Worm (Caenorhabditis elegans) whole organism, L1 larva: ENCODE measurements around the gene F19B10.1.

Source experiments
- C16A3.4 ChIP-seq: fragments of 150-350 bp; optimal IDR thresholded peaks from 2 replicates; lab custom pipeline; 2014; ENCODE audit warnings: missing biosample characterization, missing genetic modification characterization
- F16B12.6 ChIP-seq: fragments of 150-350 bp; optimal IDR thresholded peaks from 2 replicates; lab custom pipeline; 2014; ENCODE audit warnings: missing biosample characterization, missing genetic modification characterization
- aha-1 ChIP-seq: fragments of 150-350 bp; optimal IDR thresholded peaks from 2 replicates; lab custom pipeline; 2014; ENCODE audit warnings: missing biosample characterization, missing genetic modification characterization
- ama-1 ChIP-seq: fragments of 150-350 bp; optimal IDR thresholded peaks from 2 replicates; lab custom pipeline; 2014
- ceh-63 ChIP-seq: fragments of 200-800 bp; sonication (Bioruptor generic); optimal IDR thresholded peaks from 2 replicates; lab custom pipeline; 2018; ENCODE audit warnings: mild to moderate bottlenecking, missing genetic modification characterization, missing compliant biosample characterization
- ceh-82 ChIP-seq, 3 experiments: fragments of 150-350 bp in 1 of 3; sonication (generic microtip) in 2 of 3; optimal IDR thresholded peaks; 2 replicates each; lab custom pipeline; 2014 to 2017; ENCODE audit warnings: missing biosample characterization in 3 of 3, missing genetic modification characterization in 3 of 3
- dpl-1 ChIP-seq, 3 experiments: fragments of 150-350 bp in 2 of 3; sonication (generic microtip) in 1 of 3; optimal IDR thresholded peaks; 2 replicates each; lab custom pipeline; 2014 to 2017; ENCODE audit warnings: missing biosample characterization in 3 of 3, missing genetic modification characterization in 3 of 3, missing genetic modification reagents in 3 of 3
- efl-1 ChIP-seq, 4 experiments: fragments of 150-350 bp; optimal IDR thresholded peaks in 3 of 4; peaks in 1 of 4; 1 replicate in 1 of 4; 2 replicates in 3 of 4; lab custom pipeline; 2014; ENCODE audit warnings: missing biosample characterization in 2 of 4, missing genetic modification characterization in 2 of 4, missing genetic modification reagents in 2 of 4
- efl-3 ChIP-seq: fragments of 200-800 bp; sonication (Bioruptor generic); optimal IDR thresholded peaks from 2 replicates; lab custom pipeline; 2018; ENCODE audit warnings: mild to moderate bottlenecking, missing genetic modification characterization, missing compliant biosample characterization
- egl-27 ChIP-seq, 2 experiments: fragments of 150-350 bp in 1 of 2; sonication (generic microtip); optimal IDR thresholded peaks; 3 replicates each; lab custom pipeline; 2017 to 2018; ENCODE audit warnings: missing biosample characterization in 2 of 2, missing genetic modification characterization in 2 of 2, missing genetic modification reagents in 2 of 2
- ets-5 ChIP-seq: fragments of 200-800 bp; sonication (Bioruptor generic); IDR thresholded peaks from 2 replicates; pipeline ENCODE4 v1.3.6; 2022; ENCODE audit warnings: missing genetic modification characterization, missing compliant biosample characterization
- fkh-10 ChIP-seq: sonication (generic microtip); optimal IDR thresholded peaks from 2 replicates; lab custom pipeline; 2017; ENCODE audit warnings: missing biosample characterization, missing genetic modification reagents, missing genetic modification characterization
- fkh-4 ChIP-seq: sonication (generic microtip); optimal IDR thresholded peaks from 2 replicates; lab custom pipeline; 2016; ENCODE audit warnings: missing compliant biosample characterization, missing genetic modification characterization, borderline replicate concordance
- irx-1 ChIP-seq: sonication (generic microtip); optimal IDR thresholded peaks from 2 replicates; lab custom pipeline; 2016; ENCODE audit warnings: missing genetic modification characterization, missing compliant biosample characterization
- isw-1 ChIP-seq: fragments of 200-800 bp; sonication (Bioruptor generic); IDR thresholded peaks from 2 replicates; pipeline ENCODE4 v1.3.6; 2022; ENCODE audit warnings: missing genetic modification characterization, missing compliant biosample characterization
- lin-14 ChIP-seq: fragments of 200-800 bp; sonication (Bioruptor generic); optimal IDR thresholded peaks from 2 replicates; lab custom pipeline; 2018; ENCODE audit warnings: mild to moderate bottlenecking, missing genetic modification characterization, moderate library complexity, missing compliant biosample characterization
- mdl-1 ChIP-seq, 2 experiments: fragments of 150-350 bp; optimal IDR thresholded peaks; 2 replicates each; lab custom pipeline; 2014 to 2017; ENCODE audit warnings: missing biosample characterization in 2 of 2, missing genetic modification characterization in 2 of 2, inconsistent platforms in 1 of 2
- mef-2 ChIP-seq: fragments of 150-350 bp; optimal IDR thresholded peaks from 2 replicates; lab custom pipeline; 2014; ENCODE audit warnings: missing biosample characterization, missing genetic modification characterization
- mep-1 ChIP-seq: fragments of 150-350 bp; optimal IDR thresholded peaks from 2 replicates; lab custom pipeline; 2014; ENCODE audit warnings: missing biosample characterization, missing genetic modification characterization
- nhr-11 ChIP-seq: fragments of 150-350 bp; optimal IDR thresholded peaks from 2 replicates; lab custom pipeline; 2014; ENCODE audit warnings: missing biosample characterization, missing genetic modification characterization
- nhr-12 ChIP-seq: sonication (generic microtip); optimal IDR thresholded peaks from 2 replicates; lab custom pipeline; 2017; ENCODE audit warnings: missing biosample characterization, missing genetic modification characterization
- nhr-237 ChIP-seq: fragments of 150-350 bp; optimal IDR thresholded peaks from 2 replicates; lab custom pipeline; 2014; ENCODE audit warnings: missing biosample characterization, missing genetic modification characterization
- nhr-71 ChIP-seq: sonication (generic microtip); optimal IDR thresholded peaks from 2 replicates; lab custom pipeline; 2016; ENCODE audit warnings: mild to moderate bottlenecking, missing genetic modification characterization, moderate library complexity, missing compliant biosample characterization
- nhr-76 ChIP-seq: sonication (generic microtip); optimal IDR thresholded peaks from 2 replicates; lab custom pipeline; 2017; ENCODE audit warnings: missing biosample characterization, missing genetic modification characterization
- nhr-90 ChIP-seq: sonication (generic microtip); optimal IDR thresholded peaks from 2 replicates; lab custom pipeline; 2016; ENCODE audit warnings: mild to moderate bottlenecking, missing genetic modification characterization, missing compliant biosample characterization; ENCODE audit not compliant: poor library complexity
- pax-3 ChIP-seq: fragments of 200-800 bp; sonication (Bioruptor generic); optimal IDR thresholded peaks from 2 replicates; lab custom pipeline; 2018; ENCODE audit warnings: mild to moderate bottlenecking, missing genetic modification characterization, moderate library complexity, missing compliant biosample characterization
- skn-1 ChIP-seq: fragments of 150-350 bp; optimal IDR thresholded peaks from 2 replicates; lab custom pipeline; 2014; ENCODE audit warnings: missing biosample characterization, missing genetic modification characterization
- snpc-4 ChIP-seq: fragments of 150-350 bp; optimal IDR thresholded peaks from 2 replicates; lab custom pipeline; 2014; ENCODE audit warnings: missing biosample characterization, missing genetic modification characterization
- snu-23 ChIP-seq: sonication (generic microtip); optimal IDR thresholded peaks from 2 replicates; lab custom pipeline; 2016; ENCODE audit warnings: missing genetic modification characterization, missing compliant biosample characterization
- sptf-1 ChIP-seq: fragments of 150-350 bp; optimal IDR thresholded peaks from 2 replicates; lab custom pipeline; 2014; ENCODE audit warnings: missing biosample characterization, missing genetic modification characterization
- unc-30 ChIP-seq: sonication (generic microtip); optimal IDR thresholded peaks from 2 replicates; lab custom pipeline; 2017; ENCODE audit warnings: missing biosample characterization, missing genetic modification characterization
- unc-98 ChIP-seq: fragments of 200-800 bp; sonication (Bioruptor generic); IDR thresholded peaks from 2 replicates; pipeline ENCODE4 v1.3.6; 2022; ENCODE audit warnings: missing genetic modification characterization, missing compliant biosample characterization
- zag-1 ChIP-seq: fragments of 150-350 bp; optimal IDR thresholded peaks from 2 replicates; lab custom pipeline; 2014; ENCODE audit warnings: missing biosample characterization, missing genetic modification characterization
- zip-4 ChIP-seq: fragments of 200-800 bp; sonication (Bioruptor generic); optimal IDR thresholded peaks from 2 replicates; lab custom pipeline; 2018; ENCODE audit warnings: mild to moderate bottlenecking, missing genetic modification characterization, moderate library complexity, missing compliant biosample characterization
- ztf-4 ChIP-seq: fragments of 150-350 bp; optimal IDR thresholded peaks from 2 replicates; lab custom pipeline; 2014; ENCODE audit warnings: missing biosample characterization, missing genetic modification characterization

Gene F19B10.1

DNA sequence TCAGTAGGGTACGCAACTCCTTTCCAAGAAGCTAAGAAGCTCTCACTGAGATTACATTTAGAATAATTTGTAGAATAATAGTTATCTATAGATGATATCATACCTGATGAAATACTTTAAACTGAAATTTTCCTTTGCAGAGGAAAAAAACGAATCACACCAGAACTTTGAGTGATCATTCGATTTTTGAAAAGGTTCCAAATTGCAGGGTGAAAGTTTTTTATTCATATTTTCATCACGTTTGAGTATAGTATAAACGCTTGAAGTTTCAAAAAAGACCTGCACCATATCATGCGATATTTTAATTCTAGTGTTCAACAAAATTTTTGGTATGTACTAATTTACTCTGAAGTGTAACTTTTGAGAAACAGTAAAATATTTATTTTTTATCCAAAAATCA lies 31.6 kb downstream of the F19B10.1 start, which contains the start of gene srh-100:
TSS of gene srh-100 (minus strand) at position 101 of the 400 bp plus-strand sequence.
- TF ChIP-seq nhr-11 (no peak), nhr-76 (tag; lab: Kevin White, UChicago) (no peak), nhr-237 (no peak), fkh-10 (GFP tag; lab: Kevin White, UChicago) (no peak), nhr-12 (tag; lab: Kevin White, UChicago) (no peak), nhr-71 (tag; lab: Kevin White, UChicago) (no peak), sptf-1 (tag; lab: Kevin White, UChicago) (no peak), ceh-82 (tag; optimal IDR thresholded peaks at IDR 0.05; lab: Kevin White, UChicago) (no peak), dpl-1 (GFP tag; optimal IDR thresholded peaks at IDR 0.05; lab: Kevin White, UChicago) (no peak), unc-30 (tag; lab: Kevin White, UChicago) (no peak), ceh-63 (no peak), efl-3 (GFP tag; lab: Kevin White, UChicago) (no peak), pax-3 (no peak), mep-1 (tag; lab: Kevin White, UChicago) (no peak)

ce11 chrII:3716455-3716854 lies 33.5 kb downstream of the F19B10.1 start, which contains the start of gene srh-99:
Gene srh-99 (minus strand): TSS chrII:3716555.
- TF ChIP-seq ama-1 = no peak

ce11 chrII:3716961-3717360 lies 34.0 kb downstream of the F19B10.1 start, which contains the start of gene fbxc-52:
Gene fbxc-52 (plus strand): TSS chrII:3717261.
- no peak for TF ChIP-seq lin-14
- TF ChIP-seq unc-98 = no peak
- TF ChIP-seq ztf-4 = no peak
- TF ChIP-seq egl-27 (tag; optimal IDR thresholded peaks at IDR 0.05; lab: Kevin White, UChicago) = no peak
- TF ChIP-seq zip-4 (GFP tag; lab: Kevin White, UChicago) = no peak
- no peak for TF ChIP-seq mef-2 (tag; lab: Kevin White, UChicago)
- no peak for TF ChIP-seq zag-1 (tag; lab: Kevin White, UChicago)
- TF ChIP-seq skn-1 (tag; lab: Kevin White, UChicago) = no peak
- TF ChIP-seq nhr-76 (tag; lab: Kevin White, UChicago) = no peak
- TF ChIP-seq F16B12.6 (tag; lab: Kevin White, UChicago) = no peak
- TF ChIP-seq nhr-90 = no peak
- TF ChIP-seq mep-1 (tag; lab: Kevin White, UChicago) = no peak
- TF ChIP-seq efl-1 (optimal IDR thresholded peaks at IDR 0.05; lab: Kevin White, UChicago) = no peak
- TF ChIP-seq efl-1 (GFP tag; optimal IDR thresholded peaks at IDR 0.05 in 1 of 2; lab: Kevin White, UChicago) = no peak
- no peak for TF ChIP-seq isw-1 (GFP tag; lab: Robert Waterston, UW)
- no peak for TF ChIP-seq ets-5 (GFP tag; lab: Robert Waterston, UW)
- TF ChIP-seq irx-1 (tag; lab: Kevin White, UChicago) = no peak

DNA sequence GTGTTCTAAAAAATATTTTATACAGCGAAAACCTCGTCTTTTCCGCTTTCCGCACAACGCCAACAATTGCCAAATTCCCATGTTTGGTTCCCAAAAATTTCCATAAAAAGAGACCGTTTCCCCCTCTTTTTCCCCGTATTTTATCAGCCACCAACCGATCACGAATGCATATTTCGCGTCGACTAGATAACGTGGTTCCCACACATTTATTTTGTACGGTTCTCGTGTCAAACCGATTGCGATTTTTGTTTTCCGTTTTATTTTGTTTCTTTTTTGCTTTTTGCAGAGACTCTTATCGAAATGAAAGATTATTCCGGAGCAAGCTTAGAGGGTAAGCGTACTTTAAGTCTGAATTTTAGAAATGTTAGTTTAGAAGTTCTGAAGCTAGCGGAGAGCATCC lies 38.0 kb downstream of the F19B10.1 start, which contains the start of gene C46E10.3:
TSS of gene C46E10.3 (plus strand) at position 301 of the 400 bp plus-strand sequence.
- no peak for TF ChIP-seq mef-2 (tag; lab: Kevin White, UChicago)
- TF ChIP-seq F16B12.6 (tag; lab: Kevin White, UChicago) = no peak
- TF ChIP-seq snu-23 (GFP tag; lab: Kevin White, UChicago) = no peak
- no peak for TF ChIP-seq mdl-1 (tag; optimal IDR thresholded peaks at IDR 0.05; lab: Kevin White, UChicago)
- TF ChIP-seq fkh-4 (tag; lab: Kevin White, UChicago) = no peak
- TF ChIP-seq ztf-4 = no peak
- no peak for TF ChIP-seq aha-1
- TF ChIP-seq C16A3.4 (tag; lab: Kevin White, UChicago) = no peak
- no peak for TF ChIP-seq sptf-1 (tag; lab: Kevin White, UChicago)
- TF ChIP-seq snpc-4 (tag; lab: Kevin White, UChicago) = no peak
- no peak for TF ChIP-seq efl-3 (GFP tag; lab: Kevin White, UChicago)
